Worm (Caenorhabditis elegans) whole organism, L1 larva: ENCODE data around the gene K03H1.13.

Experiments used
- C04F5.9 ChIP-seq: sonication (generic microtip); optimal IDR thresholded peaks from 2 replicates; lab custom pipeline; 2016; ENCODE audit warnings: missing genetic modification characterization, missing compliant biosample characterization
- C16A3.4 ChIP-seq: fragments of 150-350 bp; optimal IDR thresholded peaks from 2 replicates; lab custom pipeline; 2014; ENCODE audit warnings: missing biosample characterization, missing genetic modification characterization
- aha-1 ChIP-seq: fragments of 150-350 bp; optimal IDR thresholded peaks from 2 replicates; lab custom pipeline; 2014; ENCODE audit warnings: missing biosample characterization, missing genetic modification characterization
- alr-1 ChIP-seq: fragments of 200-800 bp; sonication (Bioruptor generic); optimal IDR thresholded peaks from 2 replicates; lab custom pipeline; 2018; ENCODE audit warnings: borderline replicate concordance, mild to moderate bottlenecking, missing genetic modification characterization, missing compliant biosample characterization
- ama-1 ChIP-seq: fragments of 150-350 bp; optimal IDR thresholded peaks from 2 replicates; lab custom pipeline; 2014
- ceh-8 ChIP-seq: fragments of 200-800 bp; sonication (Bioruptor generic); optimal IDR thresholded peaks from 2 replicates; lab custom pipeline; 2018; ENCODE audit warnings: mild to moderate bottlenecking, missing genetic modification characterization, moderate library complexity, missing compliant biosample characterization
- ceh-82 ChIP-seq, 3 experiments: fragments of 150-350 bp in 1 of 3; sonication (generic microtip) in 2 of 3; optimal IDR thresholded peaks; 2 replicates each; lab custom pipeline; 2014 to 2017; ENCODE audit warnings: missing biosample characterization in 3 of 3, missing genetic modification characterization in 3 of 3
- efl-1 ChIP-seq, 4 experiments: fragments of 150-350 bp; optimal IDR thresholded peaks in 3 of 4; peaks in 1 of 4; 1 replicate in 1 of 4; 2 replicates in 3 of 4; lab custom pipeline; 2014; ENCODE audit warnings: missing biosample characterization in 2 of 4, missing genetic modification characterization in 2 of 4, missing genetic modification reagents in 2 of 4
- efl-3 ChIP-seq: fragments of 200-800 bp; sonication (Bioruptor generic); optimal IDR thresholded peaks from 2 replicates; lab custom pipeline; 2018; ENCODE audit warnings: mild to moderate bottlenecking, missing genetic modification characterization, missing compliant biosample characterization
- egl-27 ChIP-seq, 2 experiments: fragments of 150-350 bp in 1 of 2; sonication (generic microtip); optimal IDR thresholded peaks; 3 replicates each; lab custom pipeline; 2017 to 2018; ENCODE audit warnings: missing biosample characterization in 2 of 2, missing genetic modification characterization in 2 of 2, missing genetic modification reagents in 2 of 2
- elt-2 ChIP-seq: sonication (generic microtip); optimal IDR thresholded peaks from 2 replicates; lab custom pipeline; 2016; ENCODE audit warnings: missing genetic modification characterization, mild to moderate bottlenecking, inconsistent platforms, missing compliant biosample characterization, missing genetic modification reagents
- fkh-4 ChIP-seq: sonication (generic microtip); optimal IDR thresholded peaks from 2 replicates; lab custom pipeline; 2016; ENCODE audit warnings: missing compliant biosample characterization, missing genetic modification characterization, borderline replicate concordance
- grh-1 ChIP-seq: fragments of 200-800 bp; sonication (Bioruptor generic); IDR thresholded peaks from 2 replicates; pipeline ENCODE4 v1.3.6; 2022; ENCODE audit warnings: missing genetic modification reagents, missing genetic modification characterization, missing compliant biosample characterization
- hlh-17 ChIP-seq: fragments of 200-800 bp; sonication (Bioruptor generic); optimal IDR thresholded peaks from 2 replicates; lab custom pipeline; 2018; ENCODE audit warnings: missing genetic modification characterization, mild to moderate bottlenecking, missing compliant biosample characterization, moderate library complexity, borderline replicate concordance
- isw-1 ChIP-seq: fragments of 200-800 bp; sonication (Bioruptor generic); IDR thresholded peaks from 2 replicates; pipeline ENCODE4 v1.3.6; 2022; ENCODE audit warnings: missing genetic modification characterization, missing compliant biosample characterization
- lin-13 ChIP-seq: fragments of 150-350 bp; optimal IDR thresholded peaks from 2 replicates; lab custom pipeline; 2014; ENCODE audit warnings: missing biosample characterization, missing genetic modification reagents, missing genetic modification characterization
- lin-35 ChIP-seq, 2 experiments: fragments of 150-350 bp; optimal IDR thresholded peaks; 2 replicates each; lab custom pipeline; 2014; ENCODE audit warnings: missing biosample characterization in 2 of 2, missing genetic modification characterization in 2 of 2, missing genetic modification reagents in 2 of 2
- lin-39 ChIP-seq: fragments of 150-350 bp; optimal IDR thresholded peaks from 2 replicates; lab custom pipeline; 2014; ENCODE audit warnings: missing biosample characterization, missing genetic modification reagents, missing genetic modification characterization
- mdl-1 ChIP-seq, 2 experiments: fragments of 150-350 bp; optimal IDR thresholded peaks; 2 replicates each; lab custom pipeline; 2014 to 2017; ENCODE audit warnings: missing biosample characterization in 2 of 2, missing genetic modification characterization in 2 of 2, inconsistent platforms in 1 of 2
- mef-2 ChIP-seq: fragments of 150-350 bp; optimal IDR thresholded peaks from 2 replicates; lab custom pipeline; 2014; ENCODE audit warnings: missing biosample characterization, missing genetic modification characterization
- nhr-11 ChIP-seq: fragments of 150-350 bp; optimal IDR thresholded peaks from 2 replicates; lab custom pipeline; 2014; ENCODE audit warnings: missing biosample characterization, missing genetic modification characterization
- nhr-12 ChIP-seq: sonication (generic microtip); optimal IDR thresholded peaks from 2 replicates; lab custom pipeline; 2017; ENCODE audit warnings: missing biosample characterization, missing genetic modification characterization
- nhr-19 ChIP-seq: fragments of 200-800 bp; sonication (Bioruptor generic); conservative IDR thresholded peaks from 2 replicates; pipeline ENCODE4 v1.3.6; 2022; ENCODE audit warnings: missing genetic modification characterization, missing compliant biosample characterization
- nhr-20 ChIP-seq: sonication (generic microtip); optimal IDR thresholded peaks from 2 replicates; lab custom pipeline; 2016; ENCODE audit warnings: mild to moderate bottlenecking, missing genetic modification characterization, missing compliant biosample characterization
- nhr-28 ChIP-seq: fragments of 150-350 bp; optimal IDR thresholded peaks from 2 replicates; lab custom pipeline; 2014; ENCODE audit warnings: missing biosample characterization, missing genetic modification characterization
- nhr-47 ChIP-seq: sonication (generic microtip); optimal IDR thresholded peaks from 2 replicates; lab custom pipeline; 2016; ENCODE audit warnings: mild to moderate bottlenecking, missing genetic modification characterization, moderate library complexity, missing compliant biosample characterization
- nhr-71 ChIP-seq: sonication (generic microtip); optimal IDR thresholded peaks from 2 replicates; lab custom pipeline; 2016; ENCODE audit warnings: mild to moderate bottlenecking, missing genetic modification characterization, moderate library complexity, missing compliant biosample characterization
- nhr-76 ChIP-seq: sonication (generic microtip); optimal IDR thresholded peaks from 2 replicates; lab custom pipeline; 2017; ENCODE audit warnings: missing biosample characterization, missing genetic modification characterization
- nhr-77 ChIP-seq: fragments of 150-350 bp; optimal IDR thresholded peaks from 2 replicates; lab custom pipeline; 2014; ENCODE audit warnings: missing biosample characterization, missing genetic modification characterization
- nhr-85 ChIP-seq: sonication (generic microtip); peaks from one replicate; lab custom pipeline; 2016; ENCODE audit warnings: missing genetic modification characterization, inconsistent platforms, missing compliant biosample characterization
- rnt-1 ChIP-seq: sonication (generic microtip); optimal IDR thresholded peaks from 2 replicates; lab custom pipeline; 2016; ENCODE audit warnings: mild to moderate bottlenecking, missing genetic modification characterization, moderate library complexity, missing compliant biosample characterization
- skn-1 ChIP-seq: fragments of 150-350 bp; optimal IDR thresholded peaks from 2 replicates; lab custom pipeline; 2014; ENCODE audit warnings: missing biosample characterization, missing genetic modification characterization
- snpc-4 ChIP-seq: fragments of 150-350 bp; optimal IDR thresholded peaks from 2 replicates; lab custom pipeline; 2014; ENCODE audit warnings: missing biosample characterization, missing genetic modification characterization
- sox-4 ChIP-seq: sonication (generic microtip); optimal IDR thresholded peaks from 2 replicates; lab custom pipeline; 2016; ENCODE audit warnings: missing genetic modification characterization, missing compliant biosample characterization
- sptf-1 ChIP-seq: fragments of 150-350 bp; optimal IDR thresholded peaks from 2 replicates; lab custom pipeline; 2014; ENCODE audit warnings: missing biosample characterization, missing genetic modification characterization
- tbx-2 ChIP-seq: sonication (generic microtip); optimal IDR thresholded peaks from 2 replicates; lab custom pipeline; 2016; ENCODE audit warnings: missing genetic modification characterization, missing compliant biosample characterization
- tlp-1 ChIP-seq: fragments of 150-350 bp; optimal IDR thresholded peaks from 2 replicates; lab custom pipeline; 2014; ENCODE audit warnings: missing biosample characterization, missing genetic modification characterization
- unc-30 ChIP-seq: sonication (generic microtip); optimal IDR thresholded peaks from 2 replicates; lab custom pipeline; 2017; ENCODE audit warnings: missing biosample characterization, missing genetic modification characterization
- vab-15 ChIP-seq: sonication (generic microtip); optimal IDR thresholded peaks from 2 replicates; lab custom pipeline; 2017; ENCODE audit warnings: missing genotype, mild to moderate bottlenecking, missing genetic modification characterization, missing compliant biosample characterization
- zag-1 ChIP-seq: fragments of 150-350 bp; optimal IDR thresholded peaks from 2 replicates; lab custom pipeline; 2014; ENCODE audit warnings: missing biosample characterization, missing genetic modification characterization
- ztf-11 ChIP-seq, 2 experiments: sonication (generic microtip); optimal IDR thresholded peaks; 2 replicates each; lab custom pipeline; 2016 to 2017; ENCODE audit warnings: missing genetic modification characterization in 2 of 2, missing biosample characterization in 1 of 2, missing compliant biosample characterization in 1 of 2
- ztf-4 ChIP-seq: fragments of 150-350 bp; optimal IDR thresholded peaks from 2 replicates; lab custom pipeline; 2014; ENCODE audit warnings: missing biosample characterization, missing genetic modification characterization

K03H1.13 gene

DNA sequence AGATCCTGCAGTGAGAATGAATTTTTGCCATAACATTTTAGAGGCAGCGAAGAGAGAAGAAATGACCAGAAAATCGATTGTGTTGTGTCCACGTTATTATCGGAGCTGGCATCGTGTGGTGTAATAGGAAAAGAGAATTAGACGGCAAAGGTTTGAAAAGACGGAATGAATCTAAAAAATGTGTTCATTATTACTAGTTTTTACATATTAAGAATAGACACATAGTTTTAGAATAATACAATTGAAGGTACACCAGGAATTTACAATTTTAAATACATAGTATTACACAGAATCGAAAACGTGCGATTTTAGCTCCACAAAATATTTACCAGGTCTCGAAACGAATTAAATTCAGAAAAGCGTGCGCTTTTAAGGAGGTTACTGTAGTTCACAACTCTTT, at the start of gene K03H1.13:
K03H1.13 (minus strand) TSS at position 101 of the 400 bp plus-strand sequence.
- TF ChIP-seq ztf-11 (tag; optimal IDR thresholded peaks at IDR 0.05; lab: Kevin White, UChicago) = no peak
- TF ChIP-seq efl-1 (optimal IDR thresholded peaks at IDR 0.05; lab: Kevin White, UChicago) = no peak
- TF ChIP-seq efl-1 (GFP tag; optimal IDR thresholded peaks at IDR 0.05 in 1 of 2; lab: Kevin White, UChicago) = peak in 1 of 2 experiments; percentile 30

DNA sequence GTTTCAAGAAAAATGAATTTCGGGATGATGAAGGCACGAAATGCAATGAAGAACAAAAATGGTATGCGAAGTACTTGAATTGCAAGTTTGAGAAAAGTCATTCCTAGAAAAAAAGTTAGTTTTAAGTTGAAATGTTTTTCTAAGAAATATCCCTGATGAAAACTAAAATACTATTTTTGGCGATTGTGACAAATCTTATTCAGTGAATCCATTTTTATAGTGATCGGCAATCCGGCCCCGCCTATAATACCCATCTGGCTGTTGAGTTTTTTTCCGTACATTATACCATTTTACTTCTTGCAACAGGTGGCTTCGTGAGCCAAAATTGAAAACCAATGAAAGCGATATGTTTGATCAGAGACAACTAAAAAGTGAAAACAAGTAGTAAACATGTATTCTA, 49.1 kb upstream of the K03H1.13 start, which contains the start of gene C05B5.17:
C05B5.17 (minus strand) TSS at position 101 of the 400 bp plus-strand sequence.
- no peak for TF ChIP-seq ztf-11 (tag; optimal IDR thresholded peaks at IDR 0.05; lab: Kevin White, UChicago)
- TF ChIP-seq egl-27 (tag; optimal IDR thresholded peaks at IDR 0.05; lab: Kevin White, UChicago) = no peak
- TF ChIP-seq nhr-76 (tag; lab: Kevin White, UChicago) = no peak
- TF ChIP-seq nhr-11 (tag; lab: Kevin White, UChicago) = no peak
- TF ChIP-seq unc-30 (tag; lab: Kevin White, UChicago) = no peak
- no peak for TF ChIP-seq nhr-20 (tag; lab: Kevin White, UChicago)
- no peak for TF ChIP-seq efl-3 (GFP tag; lab: Kevin White, UChicago)
- TF ChIP-seq tlp-1 (tag; lab: Kevin White, UChicago) = no peak
- no peak for TF ChIP-seq hlh-17
- TF ChIP-seq lin-13 = no peak
- no peak for TF ChIP-seq nhr-71 (tag; lab: Kevin White, UChicago)
- no peak for TF ChIP-seq C04F5.9 (tag; lab: Kevin White, UChicago)
- no peak for TF ChIP-seq ceh-82 (tag; optimal IDR thresholded peaks at IDR 0.05; lab: Kevin White, UChicago)
- TF ChIP-seq tbx-2 (tag; lab: Kevin White, UChicago) = no peak
- no peak for TF ChIP-seq sptf-1 (tag; lab: Kevin White, UChicago)
- TF ChIP-seq nhr-47 (tag; lab: Kevin White, UChicago) = no peak
- TF ChIP-seq nhr-28 (tag; lab: Kevin White, UChicago) = no peak
- TF ChIP-seq nhr-77 (tag; lab: Kevin White, UChicago) = no peak
- no peak for TF ChIP-seq ama-1
- TF ChIP-seq, all 84 proteins: peak for 0

DNA sequence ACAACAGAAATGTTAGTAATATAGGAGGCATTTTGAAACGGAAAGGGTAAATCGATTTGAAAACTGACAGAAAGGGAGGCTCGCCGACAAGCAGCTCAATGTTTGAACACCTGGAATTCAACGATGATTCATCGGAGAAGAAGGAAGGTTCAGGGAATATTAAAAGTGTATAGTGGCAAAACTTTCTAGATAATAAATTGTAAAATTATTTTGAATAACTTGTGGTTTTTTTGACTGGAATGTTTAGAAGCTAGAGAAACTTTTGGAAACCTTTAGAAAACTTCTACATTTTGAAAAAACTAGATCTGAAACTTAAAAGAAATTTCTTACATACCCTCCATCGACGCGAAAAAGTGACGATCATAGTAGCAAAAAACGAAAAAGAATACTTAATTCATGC, 47.7 kb upstream of the K03H1.13 start, which contains the start of gene pqn-8:
pqn-8 (minus strand) TSS at position 101 of the 400 bp plus-strand sequence.
- TF ChIP-seq nhr-11 (tag; lab: Kevin White, UChicago) (no peak), isw-1 (GFP tag; lab: Robert Waterston, UW) (no peak), grh-1 (GFP tag; lab: Robert Waterston, UW) (no peak), nhr-28 (tag; lab: Kevin White, UChicago) (no peak), mef-2 (tag; lab: Kevin White, UChicago) (no peak), lin-39 (tag; lab: Kevin White, UChicago) (no peak), vab-15 (tag; lab: Kevin White, UChicago) (no peak), lin-35 (GFP tag; optimal IDR thresholded peaks at IDR 0.05; lab: Kevin White, UChicago) (no peak), nhr-19 (GFP tag; lab: Robert Waterston, UW) (no peak), ceh-8 (no peak), ztf-11 (tag; optimal IDR thresholded peaks at IDR 0.05; lab: Kevin White, UChicago) (no peak), rnt-1 (no peak), ztf-4 (tag; lab: Kevin White, UChicago) (no peak), tlp-1 (tag; lab: Kevin White, UChicago) (no peak)

DNA sequence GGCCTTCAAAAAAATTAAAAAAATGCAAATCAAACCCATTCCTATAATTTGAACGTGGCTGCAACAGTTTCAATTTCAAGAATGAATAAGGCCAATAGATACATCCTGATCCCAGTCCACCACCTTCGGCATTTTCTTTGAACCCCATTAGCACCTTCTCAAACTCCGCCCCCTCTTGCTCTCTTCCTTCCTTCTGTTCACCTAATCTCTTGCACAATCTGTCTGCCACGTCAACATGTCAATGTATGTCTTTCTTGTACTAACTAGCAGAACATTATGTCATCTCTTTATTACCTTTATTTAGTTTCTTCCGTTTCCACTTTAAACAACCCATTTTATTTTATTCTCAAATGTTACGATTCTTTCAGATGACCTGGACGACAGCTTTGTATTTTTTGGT, 43.4 kb upstream of the K03H1.13 start, which contains the start of gene C05B5.4:
C05B5.4 (plus strand) TSS at position 351 of the 400 bp plus-strand sequence.
- TF ChIP-seq nhr-77 (tag; lab: Kevin White, UChicago) (no peak), zag-1 (tag; lab: Kevin White, UChicago) (no peak), skn-1 (no peak), elt-2 (no peak), ztf-11 (tag; optimal IDR thresholded peaks at IDR 0.05; lab: Kevin White, UChicago) (no peak), nhr-85 (tag; lab: Kevin White, UChicago) (no peak), aha-1 (tag; lab: Kevin White, UChicago) (no peak), nhr-12 (tag; lab: Kevin White, UChicago) (no peak), mdl-1 (tag; optimal IDR thresholded peaks at IDR 0.05; lab: Kevin White, UChicago) (no peak), lin-35 (GFP tag; optimal IDR thresholded peaks at IDR 0.05; lab: Kevin White, UChicago) (no peak), alr-1 (tag; lab: Kevin White, UChicago) (no peak), fkh-4 (no peak), rnt-1 (no peak), snpc-4 (no peak), ztf-4 (tag; lab: Kevin White, UChicago) (no peak), nhr-11 (tag; lab: Kevin White, UChicago) (no peak), isw-1 (GFP tag; lab: Robert Waterston, UW) (no peak), C16A3.4 (tag; lab: Kevin White, UChicago) (no peak), sox-4 (tag; lab: Kevin White, UChicago) (no peak)
- TF ChIP-seq, all 84 proteins: peak for 0
